Worm (Caenorhabditis elegans): ENCODE measurements around the gene col-127.

Gene col-127

DNA sequence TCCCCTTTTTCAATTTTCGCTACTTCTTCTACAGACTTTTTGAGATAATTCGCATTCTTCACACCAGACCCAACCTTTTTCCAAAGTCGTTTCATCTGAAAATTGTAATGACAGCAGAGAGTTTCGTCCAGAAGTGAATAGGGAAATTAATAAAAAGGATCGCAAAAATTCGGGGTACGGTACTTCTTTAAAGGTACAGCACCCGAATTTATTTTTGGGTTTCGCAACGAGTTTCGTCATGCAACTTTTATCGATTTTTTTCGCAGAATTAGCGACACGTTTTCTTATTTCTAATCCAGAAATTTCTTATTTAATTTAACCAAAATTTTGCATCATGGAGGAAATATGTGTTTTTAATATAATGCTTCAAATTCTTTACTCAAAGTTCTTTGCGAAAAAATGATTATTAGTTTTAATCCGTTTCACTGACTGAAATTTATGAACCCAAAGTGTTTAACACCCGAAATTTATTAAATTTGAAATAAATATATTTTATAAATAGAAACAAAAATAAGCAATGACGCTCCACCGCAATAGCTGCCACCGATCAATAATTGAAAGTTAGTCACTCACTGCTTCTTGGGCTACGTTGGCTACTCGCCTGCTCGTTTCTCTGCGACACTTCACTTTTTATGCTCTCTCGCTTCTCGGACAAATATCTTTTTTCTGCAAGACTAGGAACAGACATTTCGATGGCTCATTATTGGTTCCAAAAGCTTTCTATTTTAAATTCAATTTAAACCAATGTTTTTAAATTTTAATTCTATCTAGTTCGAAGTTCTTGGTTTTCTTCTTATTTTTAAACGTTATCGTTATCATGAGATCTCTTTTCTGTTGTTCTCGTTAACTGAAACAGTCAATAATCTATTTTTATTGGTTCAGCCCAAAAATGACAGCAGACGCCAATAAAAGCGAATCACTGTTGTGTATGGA is 32.4 kb upstream of the col-127 start, which contains the start of the genes B0035.15 and dnj-1:
TSS of gene B0035.15 (minus strand) at position 99 of the 933 bp plus-strand sequence.
TSS of gene dnj-1 (plus strand) at position 883 of the 933 bp plus-strand sequence.
- TF ChIP-seq ceh-48 (tag; optimal IDR thresholded peaks at IDR 0.05) (peak; percentile 71), nfya-1 (tag; optimal IDR thresholded peaks at IDR 0.05) (peak; percentile 11), ceh-24 (tag; optimal IDR thresholded peaks at IDR 0.05) (no peak), ceh-9 (tag; optimal IDR thresholded peaks at IDR 0.05) (no peak), tbx-2 (tag; optimal IDR thresholded peaks at IDR 0.05) (peak; percentile 21), unc-42 (tag; optimal IDR thresholded peaks at IDR 0.05) (peak; percentile 56)

DNA sequence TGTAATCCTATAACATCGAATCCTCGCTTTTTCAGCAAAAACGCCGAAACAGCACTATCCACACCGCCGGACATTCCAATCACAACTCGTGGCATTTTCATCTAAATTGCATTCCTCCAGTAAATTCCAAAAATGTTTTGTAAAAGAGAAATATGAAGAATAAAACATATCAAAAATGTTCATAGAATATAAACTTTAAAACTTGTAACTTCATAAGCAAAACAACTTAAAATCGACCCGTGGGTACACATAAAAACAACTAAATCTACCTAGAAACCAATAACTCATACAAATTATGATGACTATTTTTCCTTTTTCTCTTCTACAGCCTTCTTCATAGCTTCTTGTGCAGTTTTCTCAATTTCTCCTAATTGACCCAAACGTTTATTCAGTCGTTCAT is 30.8 kb upstream of the col-127 start, which contains the start of gene mttu-1:
TSS of gene mttu-1 (minus strand) at position 101 of the 400 bp plus-strand sequence.
- TF ChIP-seq sox-2 (GFP tag; IDR thresholded peaks at IDR 0.05) (no peak), ttx-3 (tag; optimal IDR thresholded peaks at IDR 0.05) (no peak), madf-2 (tag; optimal IDR thresholded peaks at IDR 0.05) (no peak), mec-3 (tag; optimal IDR thresholded peaks at IDR 0.05; ENCODE audit: borderline replicate concordance) (no peak), elt-2 (tag; optimal IDR thresholded peaks at IDR 0.05) (no peak)

DNA sequence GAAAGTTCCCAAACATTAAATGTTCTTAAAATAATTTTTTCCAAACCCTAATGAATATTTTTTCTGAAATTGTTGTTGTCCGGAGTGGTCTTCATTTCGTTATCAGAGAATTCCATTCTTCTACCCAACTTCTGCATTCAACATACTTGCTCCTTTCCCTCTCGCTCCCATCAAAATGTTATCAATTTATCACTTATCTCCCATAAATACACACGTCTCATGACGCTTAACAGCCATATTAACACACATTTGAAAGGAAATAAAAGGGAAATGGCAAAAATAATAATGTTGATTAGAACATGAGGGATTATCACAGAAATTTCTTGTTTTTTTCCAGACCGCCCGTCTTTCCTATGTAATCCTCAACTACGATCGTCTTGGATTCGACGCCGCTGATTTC is 23.0 kb upstream of the col-127 start:
- TF ChIP-seq elt-2 (tag; optimal IDR thresholded peaks at IDR 0.05), result peak; percentile 54
- TF ChIP-seq nhr-11 (tag; optimal IDR thresholded peaks at IDR 0.05), result no peak

DNA sequence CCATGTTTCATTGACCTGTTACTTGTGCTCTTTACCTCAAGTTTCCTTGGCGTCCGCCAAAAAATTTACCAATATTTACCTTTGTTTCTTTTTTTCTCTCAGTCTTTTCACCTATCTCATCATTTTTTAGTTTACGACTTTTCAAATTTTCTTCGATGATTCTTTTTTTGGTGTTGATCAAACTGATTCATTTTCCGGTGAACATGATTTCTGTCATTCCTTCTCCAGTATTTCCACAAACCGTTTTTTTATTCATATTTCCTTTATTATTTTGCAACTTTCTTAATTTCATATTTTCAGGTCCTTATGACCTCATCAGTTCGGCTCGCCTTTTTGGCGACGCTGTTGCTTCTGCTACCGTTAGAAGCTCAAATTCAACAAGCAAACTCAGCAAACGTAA is 21.5 kb upstream of the col-127 start, which contains the start of gene F54D1.6:
TSS of gene F54D1.6 (plus strand) at position 301 of the 400 bp plus-strand sequence.
- TF ChIP-seq pros-1 (tag; optimal IDR thresholded peaks at IDR 0.05), result no peak
- TF ChIP-seq C08G9.2 (tag; optimal IDR thresholded peaks at IDR 0.05), result no peak
- no peak for TF ChIP-seq pha-4 (tag; optimal IDR thresholded peaks at IDR 0.05)
- TF ChIP-seq syd-9 (tag; optimal IDR thresholded peaks at IDR 0.05), result no peak
- no peak for TF ChIP-seq dmd-4 (tag; optimal IDR thresholded peaks at IDR 0.05; ENCODE audit: borderline replicate concordance)
- TF ChIP-seq elt-2 (tag; optimal IDR thresholded peaks at IDR 0.05), result no peak
- TF ChIP-seq fkh-6 (tag; optimal IDR thresholded peaks at IDR 0.05), result no peak
- TF ChIP-seq K02D7.2 (tag; optimal IDR thresholded peaks at IDR 0.05), result no peak

DNA sequence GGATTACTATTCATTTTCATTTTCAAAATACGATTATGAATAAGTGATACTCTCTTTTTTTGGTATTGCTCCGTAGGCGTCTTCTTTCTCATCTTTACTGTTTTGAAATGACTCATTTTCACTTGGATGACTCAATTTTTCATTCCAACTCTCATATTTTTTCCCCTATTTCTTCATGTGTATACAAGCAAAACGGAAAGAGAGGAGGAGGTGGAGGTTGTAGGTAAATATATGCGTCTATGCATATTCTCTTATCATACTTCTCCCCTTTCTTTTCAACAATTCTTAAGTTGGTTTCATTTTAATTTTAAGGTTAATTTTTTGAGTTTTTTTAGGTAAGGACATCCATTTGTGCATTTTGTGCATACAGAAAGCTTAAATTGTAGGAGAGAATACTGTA is 20.1 kb upstream of the col-127 start:
- TF ChIP-seq hlh-30 (tag; optimal IDR thresholded peaks at IDR 0.05; ENCODE audit: insufficient read depth), result no peak
- TF ChIP-seq ceh-14 (tag; optimal IDR thresholded peaks at IDR 0.05), result no peak
- TF ChIP-seq ceh-48 (tag; optimal IDR thresholded peaks at IDR 0.05), result no peak
- TF ChIP-seq syd-9 (tag; optimal IDR thresholded peaks at IDR 0.05), result no peak
- no peak for TF ChIP-seq nhr-11 (tag; optimal IDR thresholded peaks at IDR 0.05)
- TF ChIP-seq ceh-31 (tag; optimal IDR thresholded peaks at IDR 0.05), result no peak
- TF ChIP-seq nhr-232 (tag; optimal IDR thresholded peaks at IDR 0.05), result no peak
- no peak for TF ChIP-seq ceh-24 (tag; optimal IDR thresholded peaks at IDR 0.05)
- no peak for TF ChIP-seq dve-1 (tag; optimal IDR thresholded peaks at IDR 0.05)

DNA sequence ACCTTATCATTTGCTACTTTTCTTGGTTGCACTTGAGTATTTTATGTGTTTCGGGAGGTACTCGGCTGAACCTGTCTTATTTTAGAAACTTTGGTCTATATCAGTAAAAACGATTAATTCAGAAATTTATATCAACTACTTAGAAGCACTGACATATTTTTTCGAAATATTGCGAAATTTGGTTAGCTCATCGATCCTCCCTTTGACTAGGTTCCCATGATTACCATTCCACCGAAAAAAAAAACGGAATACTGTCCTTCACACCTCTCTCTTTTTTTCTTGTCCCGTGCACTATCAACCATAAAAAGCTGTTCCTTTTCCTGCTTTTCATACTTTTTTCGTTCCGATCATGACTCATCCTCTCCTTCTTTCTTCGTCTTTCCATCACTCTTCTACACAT is 19.2 kb upstream of the col-127 start:
- TF ChIP-seq hlh-15 (tag; optimal IDR thresholded peaks at IDR 0.05) (no peak), npax-4 (tag; optimal IDR thresholded peaks at IDR 0.05) (no peak), ceh-6 (GFP tag; optimal IDR thresholded peaks at IDR 0.05) (no peak), C08G9.2 (tag; optimal IDR thresholded peaks at IDR 0.05) (no peak), elt-4 (tag; optimal IDR thresholded peaks at IDR 0.05) (no peak), ceh-22 (tag; optimal IDR thresholded peaks at IDR 0.05) (no peak), ceh-14 (tag; optimal IDR thresholded peaks at IDR 0.05) (no peak)
